Worm (Caenorhabditis elegans) whole organism, late embryonic: ENCODE results near the gene R02F11.9.

Source experiments
- C08G9.2 ChIP-seq: sonication (generic microtip); optimal IDR thresholded peaks from 2 replicates; lab custom pipeline; 2016; ENCODE audit warnings: mild to moderate bottlenecking, missing genetic modification characterization, moderate library complexity, missing compliant biosample characterization
- C38D4.7 ChIP-seq: fragments of 200-800 bp; sonication (Bioruptor generic); optimal IDR thresholded peaks from 2 replicates; lab custom pipeline; 2018; ENCODE audit warnings: mild to moderate bottlenecking, missing genetic modification characterization, moderate library complexity, missing compliant biosample characterization
- K09A11.1 ChIP-seq: sonication (generic microtip); optimal IDR thresholded peaks from 2 replicates; lab custom pipeline; 2017; ENCODE audit warnings: antibody characterized with exemption, mild to moderate bottlenecking, missing genetic modification characterization, missing compliant biosample characterization; ENCODE audit not compliant: insufficient read depth
- T23F11.4 ChIP-seq: fragments of 200-800 bp; sonication (Bioruptor generic); optimal IDR thresholded peaks from 2 replicates; lab custom pipeline; 2018; ENCODE audit warnings: mild to moderate bottlenecking, missing genetic modification characterization, missing compliant biosample characterization
- Y22D7AL.16 ChIP-seq: sonication (generic microtip); optimal IDR thresholded peaks from 2 replicates; lab custom pipeline; 2016; ENCODE audit warnings: missing genetic modification characterization, missing compliant biosample characterization
- ahr-1 ChIP-seq: sonication (generic microtip); optimal IDR thresholded peaks from 2 replicates; lab custom pipeline; 2016; ENCODE audit warnings: missing genetic modification characterization, missing compliant biosample characterization
- ama-1 ChIP-seq: fragments of 150-350 bp; optimal IDR thresholded peaks from 2 replicates; lab custom pipeline; 2014
- ceh-18 ChIP-seq: sonication (generic microtip); optimal IDR thresholded peaks from 2 replicates; lab custom pipeline; 2016; ENCODE audit warnings: missing genetic modification characterization, missing compliant biosample characterization
- ceh-19 ChIP-seq: fragments of 200-800 bp; sonication (Bioruptor generic); optimal IDR thresholded peaks from 2 replicates; lab custom pipeline; 2018; ENCODE audit warnings: mild to moderate bottlenecking, missing genetic modification characterization, missing compliant biosample characterization
- ceh-2 ChIP-seq: sonication (generic microtip); optimal IDR thresholded peaks from 2 replicates; lab custom pipeline; 2016; ENCODE audit warnings: missing genotype, missing genetic modification characterization, missing compliant biosample characterization
- ceh-30 ChIP-seq: fragments of 150-350 bp; optimal IDR thresholded peaks from 2 replicates; lab custom pipeline; 2014; ENCODE audit warnings: missing biosample characterization, missing genetic modification characterization
- ceh-31 ChIP-seq: sonication (generic microtip); optimal IDR thresholded peaks from 2 replicates; lab custom pipeline; 2016; ENCODE audit warnings: missing genetic modification characterization, missing compliant biosample characterization
- ceh-45 ChIP-seq: fragments of 200-800 bp; sonication (Bioruptor generic); IDR thresholded peaks from 2 replicates; pipeline ENCODE4 v1.3.6; 2022; ENCODE audit warnings: missing genetic modification reagents, missing genetic modification characterization, missing compliant biosample characterization
- ceh-48 ChIP-seq: sonication (generic microtip); optimal IDR thresholded peaks from 2 replicates; lab custom pipeline; 2016; ENCODE audit warnings: missing genetic modification characterization, inconsistent platforms, missing compliant biosample characterization
- ceh-6 ChIP-seq: fragments of 200-800 bp; sonication (Bioruptor generic); optimal IDR thresholded peaks from 2 replicates; lab custom pipeline; 2018; ENCODE audit warnings: mild to moderate bottlenecking, missing genetic modification characterization, missing compliant biosample characterization
- eyg-1 ChIP-seq: sonication (generic microtip); optimal IDR thresholded peaks from 2 replicates; lab custom pipeline; 2016; ENCODE audit warnings: missing genotype, missing genetic modification characterization, missing compliant biosample characterization
- fax-1 ChIP-seq: sonication (generic microtip); optimal IDR thresholded peaks from 2 replicates; lab custom pipeline; 2016; ENCODE audit warnings: missing genotype, missing genetic modification characterization, missing compliant biosample characterization
- fkh-6 ChIP-seq: sonication (generic microtip); optimal IDR thresholded peaks from 2 replicates; lab custom pipeline; 2016; ENCODE audit warnings: missing genetic modification characterization, missing compliant biosample characterization
- gmeb-2 ChIP-seq: sonication (generic microtip); optimal IDR thresholded peaks from 2 replicates; lab custom pipeline; 2016; ENCODE audit warnings: missing genetic modification characterization, inconsistent platforms, missing compliant biosample characterization
- hlh-30 ChIP-seq: sonication (generic microtip); optimal IDR thresholded peaks from 2 replicates; lab custom pipeline; 2017; ENCODE audit warnings: antibody characterized with exemption, missing genetic modification characterization, missing compliant biosample characterization; ENCODE audit not compliant: insufficient read depth
- hlh-6 ChIP-seq: sonication (generic microtip); optimal IDR thresholded peaks from 2 replicates; lab custom pipeline; 2016; ENCODE audit warnings: missing genotype, missing genetic modification characterization, missing compliant biosample characterization
- hlh-8 ChIP-seq: sonication (generic microtip); optimal IDR thresholded peaks from 2 replicates; lab custom pipeline; 2016; ENCODE audit warnings: missing genotype, missing genetic modification characterization, missing compliant biosample characterization
- lim-6 ChIP-seq: sonication (generic microtip); optimal IDR thresholded peaks from 2 replicates; lab custom pipeline; 2016; ENCODE audit warnings: missing genetic modification characterization, missing compliant biosample characterization
- lin-11 ChIP-seq: fragments of 200-800 bp; sonication (Bioruptor generic); optimal IDR thresholded peaks from 2 replicates; lab custom pipeline; 2018; ENCODE audit warnings: mild to moderate bottlenecking, missing genetic modification characterization, missing compliant biosample characterization
- madf-2 ChIP-seq: sonication (generic microtip); optimal IDR thresholded peaks from 2 replicates; lab custom pipeline; 2017; ENCODE audit warnings: missing genetic modification characterization, missing compliant biosample characterization
- mec-3 ChIP-seq: sonication (generic microtip); optimal IDR thresholded peaks from 2 replicates; lab custom pipeline; 2016; ENCODE audit warnings: borderline replicate concordance, missing genetic modification characterization, missing compliant biosample characterization
- nhr-11 ChIP-seq: fragments of 150-350 bp; optimal IDR thresholded peaks from 2 replicates; lab custom pipeline; 2014; ENCODE audit warnings: missing biosample characterization, missing genetic modification characterization
- npax-4 ChIP-seq: sonication (generic microtip); optimal IDR thresholded peaks from 2 replicates; lab custom pipeline; 2016; ENCODE audit warnings: missing genetic modification characterization, missing compliant biosample characterization
- odd-2 ChIP-seq: sonication (generic microtip); optimal IDR thresholded peaks from 2 replicates; lab custom pipeline; 2017; ENCODE audit warnings: antibody characterized with exemption, mild to moderate bottlenecking, missing genetic modification characterization, missing compliant biosample characterization
- pag-3 ChIP-seq: sonication (generic microtip); optimal IDR thresholded peaks from 2 replicates; lab custom pipeline; 2016; ENCODE audit warnings: missing compliant biosample characterization, missing genetic modification characterization, borderline replicate concordance
- pax-1 ChIP-seq: fragments of 150-350 bp; optimal IDR thresholded peaks from 2 replicates; lab custom pipeline; 2014; ENCODE audit warnings: missing biosample characterization, missing genetic modification characterization
- pha-2 ChIP-seq: sonication (generic microtip); optimal IDR thresholded peaks from 2 replicates; lab custom pipeline; 2017; ENCODE audit warnings: mild to moderate bottlenecking, missing genetic modification characterization, missing compliant biosample characterization
- pqm-1 ChIP-seq: sonication (generic microtip); optimal IDR thresholded peaks from 2 replicates; lab custom pipeline; 2016; ENCODE audit warnings: missing genetic modification characterization, missing compliant biosample characterization
- pros-1 ChIP-seq: fragments of 150-350 bp; optimal IDR thresholded peaks from 2 replicates; lab custom pipeline; 2014; ENCODE audit warnings: missing biosample characterization, missing genetic modification reagents, missing genetic modification characterization
- ref-2 ChIP-seq: sonication (generic microtip); optimal IDR thresholded peaks from 2 replicates; lab custom pipeline; 2016; ENCODE audit warnings: missing genetic modification characterization, missing compliant biosample characterization
- sdc-2 ChIP-seq: sonication (generic microtip); optimal IDR thresholded peaks from 2 replicates; lab custom pipeline; 2016; ENCODE audit warnings: missing genotype, missing genetic modification characterization, missing compliant biosample characterization
- sox-2 ChIP-seq: fragments of 200-800 bp; sonication (Bioruptor generic); IDR thresholded peaks from 2 replicates; pipeline ENCODE4 v1.3.6; 2022; ENCODE audit warnings: missing genetic modification reagents, missing genetic modification characterization, missing compliant biosample characterization
- syd-9 ChIP-seq: sonication (generic microtip); optimal IDR thresholded peaks from 2 replicates; lab custom pipeline; 2016; ENCODE audit warnings: mild to moderate bottlenecking, missing genetic modification characterization, moderate library complexity, missing compliant biosample characterization
- tbx-2 ChIP-seq: sonication (generic microtip); optimal IDR thresholded peaks from 2 replicates; lab custom pipeline; 2016; ENCODE audit warnings: missing genetic modification characterization, missing compliant biosample characterization
- unc-42 ChIP-seq: sonication (generic microtip); optimal IDR thresholded peaks from 2 replicates; lab custom pipeline; 2016; ENCODE audit warnings: missing genotype, missing genetic modification characterization, missing compliant biosample characterization
- unc-55 ChIP-seq: sonication (generic microtip); optimal IDR thresholded peaks from 2 replicates; lab custom pipeline; 2017; ENCODE audit warnings: missing biosample characterization, missing genetic modification reagents, missing genetic modification characterization
- unc-86 ChIP-seq: sonication (generic microtip); optimal IDR thresholded peaks from 2 replicates; lab custom pipeline; 2016; ENCODE audit warnings: missing genetic modification characterization, missing compliant biosample characterization

R02F11.9 gene

ce11 chrV:4794308-4794707, 7.0 kb downstream of the R02F11.9 start, which contains the start of gene R02F11.2:
Gene R02F11.2, plus strand, starts transcription at chrV:4794599.
- TF ChIP-seq ref-2 (tag; lab: Kevin White, UChicago): no peak

- TF ChIP-seq ahr-1 (tag; lab: Kevin White, UChicago) (no peak), unc-42 (tag; lab: Kevin White, UChicago) (no peak), tbx-2 (no peak), madf-2 (tag; lab: Kevin White, UChicago) (no peak), npax-4 (tag; lab: Kevin White, UChicago) (no peak), pqm-1 (no peak), odd-2 (no peak), hlh-8 (tag; lab: Kevin White, UChicago) (no peak), K09A11.1 (no peak), ceh-48 (tag; lab: Kevin White, UChicago) (no peak), unc-86 (no peak), lim-6 (tag; lab: Kevin White, UChicago) (no peak), T23F11.4 (GFP tag; lab: Kevin White, UChicago) (no peak), nhr-11 (no peak), hlh-30 (no peak), Y22D7AL.16 (tag; lab: Kevin White, UChicago) (no peak), ceh-19 (GFP tag; lab: Kevin White, UChicago) (no peak), fkh-6 (tag; lab: Kevin White, UChicago) (no peak), sox-2 (GFP tag; lab: Robert Waterston, UW) (no peak), pag-3 (tag; lab: Kevin White, UChicago) (no peak)
Measured at ce11 chrV:4800794-4801193, 13.5 kb downstream of the R02F11.9 start, which contains the start of gene R02F11.1. Gene R02F11.1, plus strand, starts transcription at chrV:4801094.

ce11 chrV:4801943-4802342, 14.7 kb downstream of the R02F11.9 start:
- no peak for TF ChIP-seq ceh-6

ce11 chrV:4805847-4806246, 18.6 kb downstream of the R02F11.9 start, which contains the start of gene R02F11.3:
Gene R02F11.3, minus strand, starts transcription at chrV:4805947.
- TF ChIP-seq mec-3: no peak
- no peak for TF ChIP-seq sdc-2 (tag; lab: Kevin White, UChicago)
- no peak for TF ChIP-seq unc-55 (GFP tag; lab: Kevin White, UChicago)
- no peak for TF ChIP-seq sox-2 (GFP tag; lab: Robert Waterston, UW)
- TF ChIP-seq hlh-8 (tag; lab: Kevin White, UChicago): no peak
- TF ChIP-seq pha-2 (tag; lab: Kevin White, UChicago): no peak
- no peak for TF ChIP-seq madf-2 (tag; lab: Kevin White, UChicago)
- TF ChIP-seq gmeb-2 (tag; lab: Kevin White, UChicago): no peak
- TF ChIP-seq fax-1 (tag; lab: Kevin White, UChicago): no peak
- TF ChIP-seq, all 69 proteins: peak for 0

- TF ChIP-seq ceh-45 (GFP tag; lab: Robert Waterston, UW): no peak
- no peak for TF ChIP-seq ceh-19 (GFP tag; lab: Kevin White, UChicago)
- peak; percentile 3 for TF ChIP-seq tbx-2
- TF ChIP-seq C38D4.7 (GFP tag; lab: Kevin White, UChicago): no peak
- TF ChIP-seq odd-2: no peak
Measured at ce11 chrV:4806859-4807258, 19.6 kb downstream of the R02F11.9 start.

ce11 chrV:4810653-4811052, 23.4 kb downstream of the R02F11.9 start:
- TF ChIP-seq ceh-19 (GFP tag; lab: Kevin White, UChicago) (peak; percentile 31), hlh-6 (tag; lab: Kevin White, UChicago) (no peak), odd-2 (no peak), lin-11 (tag; lab: Kevin White, UChicago) (no peak), ceh-31 (tag; lab: Kevin White, UChicago) (peak; percentile 57), tbx-2 (peak; percentile 40), ceh-30 (tag; lab: Kevin White, UChicago) (no peak), npax-4 (tag; lab: Kevin White, UChicago) (no peak), gmeb-2 (tag; lab: Kevin White, UChicago) (no peak), pros-1 (tag; lab: Kevin White, UChicago) (peak; percentile 43), Y22D7AL.16 (tag; lab: Kevin White, UChicago) (no peak), hlh-8 (tag; lab: Kevin White, UChicago) (peak; percentile 4), nhr-11 (no peak), syd-9 (tag; lab: Kevin White, UChicago) (no peak), eyg-1 (tag; lab: Kevin White, UChicago) (no peak), ceh-48 (tag; lab: Kevin White, UChicago) (no peak), ceh-18 (tag; lab: Kevin White, UChicago) (peak; percentile 43), pax-1 (no peak), ceh-45 (GFP tag; lab: Robert Waterston, UW) (no peak), hlh-30 (no peak), C08G9.2 (tag; lab: Kevin White, UChicago) (no peak), ama-1 (lab: Kevin White, UChicago) (no peak), ceh-2 (tag; lab: Kevin White, UChicago) (peak; percentile 26)
